ENCODE assay signal across 3 fruit fly cellular contexts in genomic region chr3L:1537353-1537752, dm6.
TF ChIP-seq lines count a peak whose summit lies in the region.

No protein-coding gene starts in this region.

- TF ChIP-seq CTCF in whole organism, embryonic (GFP tag; optimal IDR thresholded peaks at IDR 0.05; lab: Kevin White, UChicago), result no peak

TF ChIP-seq in whole organism, adult, 20 proteins besides CTCF, POLR2A, EP300 and RAD21:
- TF ChIP-seq CG33017 (tag; optimal IDR thresholded peaks at IDR 0.05; lab: Kevin White, UChicago) (no peak), CG5204 (GFP tag; optimal IDR thresholded peaks at IDR 0.05; lab: Kevin White, UChicago) (no peak), ovo (GFP tag; optimal IDR thresholded peaks at IDR 0.05; lab: Kevin White, UChicago) (peak; percentile 88), pad (GFP tag; optimal IDR thresholded peaks at IDR 0.05; lab: Kevin White, UChicago) (no peak)

TF ChIP-seq in whole organism, embryonic, 481 proteins besides CTCF, POLR2A, EP300 and RAD21:
- no peak for TF ChIP-seq slbo (GFP tag; IDR thresholded peaks at IDR 0.05; lab: Robert Waterston, UW)
- TF ChIP-seq CG18011 (GFP tag; optimal IDR thresholded peaks at IDR 0.05; lab: Kevin White, UChicago), result no peak
- TF ChIP-seq MESR4 (GFP tag; optimal IDR thresholded peaks at IDR 0.05; lab: Kevin White, UChicago), result peak; percentile 6
- TF ChIP-seq dimm (GFP tag; IDR thresholded peaks at IDR 0.05; lab: Robert Waterston, UW), result no peak
- no peak for TF ChIP-seq BEAF-32 (GFP tag; optimal IDR thresholded peaks at IDR 0.05; lab: Kevin White, UChicago)
- 0 out of 4 replicates have a peak, but pooled peaks have one; percentile 20 for TF ChIP-seq chinmo (GFP tag; IDR thresholded peaks at IDR 0.05; lab: Robert Waterston, UW; ENCODE audit: partially characterized antibody)
- peak; percentile 74 for TF ChIP-seq cg (GFP tag; optimal IDR thresholded peaks at IDR 0.05; lab: Kevin White, UChicago)
- no peak for TF ChIP-seq CG10543 (GFP tag; optimal IDR thresholded peaks at IDR 0.05; lab: Kevin White, UChicago)

TF ChIP-seq in whole organism, prepupa, 60 proteins besides CTCF, POLR2A, EP300 and RAD21:
- TF ChIP-seq Eip93F (GFP tag; optimal IDR thresholded peaks at IDR 0.05; lab: Kevin White, UChicago) (no peak), CG16779 (tag; optimal IDR thresholded peaks at IDR 0.05; lab: Kevin White, UChicago) (peak; percentile 33), acj6 (GFP tag; optimal IDR thresholded peaks at IDR 0.05; lab: Kevin White, UChicago) (no peak)
